Worm (Caenorhabditis elegans): Measurements from ENCODE around the gene best-19.

ce11 chrIV:288027-288426 lies 4.6 kb downstream of the best-19 start, which contains the start of gene T21D12.14:
- TF ChIP-seq ztf-29 (GFP tag; IDR thresholded peaks at IDR 0.05) (no peak), klf-2 (GFP tag; conservative IDR thresholded peaks at IDR 0.05) (no peak), ztf-23 (GFP tag; IDR thresholded peaks at IDR 0.05) (no peak), flt-1 (GFP tag; IDR thresholded peaks at IDR 0.05) (no peak), tab-1 (GFP tag; IDR thresholded peaks at IDR 0.05) (no peak), ref-1 (GFP tag; conservative IDR thresholded peaks at IDR 0.05) (no peak)

Data from whole organism, midembryonic.